Worm (Caenorhabditis elegans) whole organism, L4 larva: Measurements from ENCODE around the gene C05C10.7.

ENCODE experiments used
- F37D6.2 ChIP-seq: sonication (generic microtip); optimal IDR thresholded peaks from 2 replicates; lab custom pipeline; 2016; ENCODE audit warnings: mild to moderate bottlenecking, missing genetic modification characterization, missing compliant biosample characterization
- F44E2.7 ChIP-seq: fragments of 200-800 bp; sonication (Bioruptor generic); IDR thresholded peaks from 2 replicates; pipeline ENCODE4 v2.1.2; 2022; ENCODE audit warnings: missing genetic modification characterization, missing compliant biosample characterization
- T20F7.1 ChIP-seq: fragments of 200-800 bp; sonication (Bioruptor generic); optimal IDR thresholded peaks from 2 replicates; lab custom pipeline; 2018; ENCODE audit warnings: mild to moderate bottlenecking, missing genetic modification characterization, missing compliant biosample characterization
- T26A8.4 ChIP-seq: fragments of 200-800 bp; sonication (Bioruptor generic); IDR thresholded peaks from 2 replicates; pipeline ENCODE4 v1.3.6; 2022; ENCODE audit warnings: missing genetic modification characterization, missing compliant biosample characterization
- Y105C5A.15 ChIP-seq: fragments of 200-800 bp; sonication (Bioruptor generic); IDR thresholded peaks from 2 replicates; pipeline ENCODE4 v1.3.6; 2022; ENCODE audit warnings: missing genetic modification characterization, missing compliant biosample characterization
- ZK546.5 ChIP-seq, 2 experiments: sonication (generic microtip); optimal IDR thresholded peaks; 2 replicates each; lab custom pipeline; 2017; ENCODE audit warnings: missing biosample characterization in 2 of 2, missing genetic modification characterization in 2 of 2
- aha-1 ChIP-seq: fragments of 150-350 bp; peaks from one replicate; lab custom pipeline; 2014; ENCODE audit warnings: missing biosample characterization, missing genetic modification characterization
- arid-1 ChIP-seq: fragments of 200-800 bp; sonication (Bioruptor generic); conservative IDR thresholded peaks from 2 replicates; pipeline ENCODE4 v1.3.6; 2022; ENCODE audit warnings: missing genetic modification reagents, missing genetic modification characterization, missing compliant biosample characterization
- attf-4 ChIP-seq: sonication (generic microtip); optimal IDR thresholded peaks from 3 replicates; lab custom pipeline; 2017; ENCODE audit warnings: missing biosample characterization, missing genetic modification characterization
- ceh-20 ChIP-seq: fragments of 200-800 bp; sonication (Bioruptor generic); IDR thresholded peaks from 2 replicates; pipeline ENCODE4 v1.3.6; 2022; ENCODE audit warnings: missing genetic modification reagents, missing genetic modification characterization, missing compliant biosample characterization
- ceh-28 ChIP-seq: fragments of 150-350 bp; optimal IDR thresholded peaks from 2 replicates; lab custom pipeline; 2014; ENCODE audit warnings: missing biosample characterization, missing genetic modification reagents, missing genetic modification characterization
- ceh-82 ChIP-seq: sonication (generic microtip); optimal IDR thresholded peaks from 2 replicates; lab custom pipeline; 2017; ENCODE audit warnings: missing biosample characterization, missing genetic modification characterization
- ces-1 ChIP-seq: fragments of 150-350 bp; sonication (generic microtip); optimal IDR thresholded peaks from 4 replicates; lab custom pipeline; 2014; ENCODE audit warnings: missing biosample characterization, missing genetic modification reagents, missing genetic modification characterization
- cey-2 ChIP-seq: sonication (generic microtip); optimal IDR thresholded peaks from 3 replicates; lab custom pipeline; 2017; ENCODE audit warnings: missing genetic modification characterization, mild to moderate bottlenecking, missing compliant biosample characterization, antibody characterized with exemption, borderline replicate concordance; ENCODE audit not compliant: insufficient read depth
- daf-19 ChIP-seq: fragments of 200-800 bp; sonication (Bioruptor generic); conservative IDR thresholded peaks from 2 replicates; pipeline ENCODE4 v1.3.6; 2022; ENCODE audit warnings: missing genetic modification characterization, missing compliant biosample characterization
- dmd-8 ChIP-seq: fragments of 200-800 bp; sonication (Bioruptor generic); IDR thresholded peaks from 2 replicates; pipeline ENCODE4 v1.3.6; 2022; ENCODE audit warnings: missing genetic modification characterization, missing compliant biosample characterization
- dpl-1 ChIP-seq: fragments of 150-350 bp; optimal IDR thresholded peaks from 2 replicates; lab custom pipeline; 2014; ENCODE audit warnings: missing biosample characterization, missing genetic modification reagents, missing genetic modification characterization
- duxl-1 ChIP-seq: sonication (generic microtip); optimal IDR thresholded peaks from 2 replicates; lab custom pipeline; 2016; ENCODE audit warnings: mild to moderate bottlenecking, missing genetic modification characterization, moderate library complexity, missing compliant biosample characterization; ENCODE audit not compliant: poor library complexity
- fkh-10 ChIP-seq: fragments of 150-350 bp; optimal IDR thresholded peaks from 2 replicates; lab custom pipeline; 2014; ENCODE audit warnings: missing biosample characterization, missing genetic modification reagents, missing genetic modification characterization
- fos-1 ChIP-seq: fragments of 150-350 bp; optimal IDR thresholded peaks from 2 replicates; lab custom pipeline; 2014; ENCODE audit warnings: missing biosample characterization, missing genetic modification characterization
- gei-8 ChIP-seq: fragments of 200-800 bp; sonication (Bioruptor generic); optimal IDR thresholded peaks from 2 replicates; lab custom pipeline; 2018; ENCODE audit warnings: mild to moderate bottlenecking, missing genetic modification characterization, missing compliant biosample characterization
- hmg-1.1 ChIP-seq: fragments of 200-800 bp; sonication (Bioruptor generic); IDR thresholded peaks from 2 replicates; pipeline ENCODE4 v1.3.6; 2022; ENCODE audit warnings: missing genetic modification reagents, missing genetic modification characterization, missing compliant biosample characterization
- jun-1 ChIP-seq: fragments of 150-350 bp; optimal IDR thresholded peaks from 2 replicates; lab custom pipeline; 2014; ENCODE audit warnings: missing biosample characterization, missing genetic modification reagents, missing genetic modification characterization
- lin-1 ChIP-seq: fragments of 200-800 bp; sonication (Bioruptor generic); IDR thresholded peaks from 2 replicates; pipeline ENCODE4 v1.3.6; 2022; ENCODE audit warnings: missing genetic modification reagents, missing genetic modification characterization, missing compliant biosample characterization
- lin-13 ChIP-seq: fragments of 150-350 bp; optimal IDR thresholded peaks from 2 replicates; lab custom pipeline; 2014; ENCODE audit warnings: missing biosample characterization, missing genetic modification reagents, missing genetic modification characterization
- lin-15B ChIP-seq: fragments of 150-350 bp; sonication (generic microtip); optimal IDR thresholded peaks from 3 replicates; lab custom pipeline; 2014; ENCODE audit warnings: missing biosample characterization, missing genetic modification characterization
- lir-3 ChIP-seq: sonication (generic microtip); optimal IDR thresholded peaks from 2 replicates; lab custom pipeline; 2016; ENCODE audit warnings: mild to moderate bottlenecking, missing genetic modification characterization, missing compliant biosample characterization
- lsy-2 ChIP-seq, 2 experiments: fragments of 150-350 bp in 1 of 2; sonication (generic microtip) in 1 of 2; optimal IDR thresholded peaks; 2 replicates each; lab custom pipeline; 2014 to 2017; ENCODE audit warnings: missing biosample characterization in 2 of 2, missing genetic modification characterization in 2 of 2
- madf-5 ChIP-seq, 2 experiments: fragments of 200-800 bp; sonication (Bioruptor generic); IDR thresholded peaks; 2 replicates each; pipeline ENCODE4 v1.3.6; 2022; ENCODE audit warnings: missing compliant biosample characterization in 2 of 2, missing genetic modification characterization in 2 of 2
- madf-9 ChIP-seq: fragments of 200-800 bp; sonication (Bioruptor generic); conservative IDR thresholded peaks from 2 replicates; pipeline ENCODE4 v1.3.6; 2022; ENCODE audit warnings: missing genetic modification reagents, missing genetic modification characterization, missing compliant biosample characterization
- mdt-29 ChIP-seq: fragments of 200-800 bp; sonication (Bioruptor generic); IDR thresholded peaks from 2 replicates; pipeline ENCODE4 v1.3.6; 2022; ENCODE audit warnings: missing genetic modification reagents, missing genetic modification characterization, missing compliant biosample characterization
- mep-1 ChIP-seq: fragments of 150-350 bp; sonication (generic microtip); optimal IDR thresholded peaks from 3 replicates; lab custom pipeline; 2014; ENCODE audit warnings: missing biosample characterization, missing genetic modification characterization
- mes-2 ChIP-seq: sonication (generic microtip); optimal IDR thresholded peaks from 2 replicates; lab custom pipeline; 2016; ENCODE audit warnings: missing genotype, mild to moderate bottlenecking, missing genetic modification characterization, missing compliant biosample characterization; ENCODE audit not compliant: poor library complexity, severe bottlenecking
- mxl-3 ChIP-seq: fragments of 200-800 bp; sonication (Bioruptor generic); optimal IDR thresholded peaks from 2 replicates; lab custom pipeline; 2018; ENCODE audit warnings: mild to moderate bottlenecking, missing genetic modification characterization, missing compliant biosample characterization
- nhr-102 ChIP-seq: sonication (generic microtip); optimal IDR thresholded peaks from 2 replicates; lab custom pipeline; 2016; ENCODE audit warnings: mild to moderate bottlenecking, missing genetic modification characterization, moderate library complexity, missing compliant biosample characterization
- nhr-111 ChIP-seq: fragments of 200-800 bp; sonication (Bioruptor generic); optimal IDR thresholded peaks from 2 replicates; lab custom pipeline; 2018; ENCODE audit warnings: mild to moderate bottlenecking, missing genetic modification characterization, missing compliant biosample characterization
- nhr-42 ChIP-seq: fragments of 200-800 bp; sonication (Bioruptor generic); IDR thresholded peaks from 2 replicates; pipeline ENCODE4 v1.3.6; 2022; ENCODE audit warnings: missing genetic modification characterization, missing compliant biosample characterization
- nhr-6 ChIP-seq: fragments of 150-350 bp; optimal IDR thresholded peaks from 2 replicates; lab custom pipeline; 2014; ENCODE audit warnings: missing biosample characterization, missing genetic modification characterization
- rbr-2 ChIP-seq: sonication (generic microtip); optimal IDR thresholded peaks from 2 replicates; lab custom pipeline; 2016; ENCODE audit warnings: missing genotype, missing genetic modification characterization, missing compliant biosample characterization
- sdz-12 ChIP-seq: fragments of 200-800 bp; sonication (Bioruptor generic); optimal IDR thresholded peaks from 2 replicates; lab custom pipeline; 2018; ENCODE audit warnings: mild to moderate bottlenecking, missing genetic modification characterization, missing compliant biosample characterization
- snpc-1.2 ChIP-seq: fragments of 200-800 bp; sonication (Bioruptor generic); IDR thresholded peaks from 2 replicates; pipeline ENCODE4 v1.3.6; 2022; ENCODE audit warnings: missing genetic modification reagents, missing genetic modification characterization, missing compliant biosample characterization
- spr-1 ChIP-seq: sonication (generic microtip); optimal IDR thresholded peaks from 2 replicates; lab custom pipeline; 2016; ENCODE audit warnings: mild to moderate bottlenecking, missing genetic modification characterization, missing compliant biosample characterization
- spr-3 ChIP-seq: fragments of 200-800 bp; sonication (Bioruptor generic); optimal IDR thresholded peaks from 2 replicates; lab custom pipeline; 2018; ENCODE audit warnings: mild to moderate bottlenecking, missing genetic modification characterization, missing compliant biosample characterization
- tag-97 ChIP-seq: fragments of 200-800 bp; sonication (Bioruptor generic); IDR thresholded peaks from 2 replicates; pipeline ENCODE4 v1.3.6; 2022; ENCODE audit warnings: missing genetic modification characterization, missing compliant biosample characterization
- unc-39 ChIP-seq: sonication (generic microtip); optimal IDR thresholded peaks from 2 replicates; lab custom pipeline; 2017; ENCODE audit warnings: missing biosample characterization, missing genetic modification characterization
- unc-62 ChIP-seq, 3 experiments: fragments of 150-350 bp in 1 of 3; sonication (generic microtip); optimal IDR thresholded peaks in 2 of 3; peaks in 1 of 3; 1 replicate in 1 of 3; 2 replicates in 2 of 3; lab custom pipeline; 2014 to 2017; ENCODE audit warnings: missing biosample characterization in 3 of 3, missing genetic modification characterization in 3 of 3, missing genetic modification reagents in 3 of 3, missing genotype in 1 of 3
- vab-7 ChIP-seq: fragments of 200-800 bp; sonication (Bioruptor generic); IDR thresholded peaks from 2 replicates; pipeline ENCODE4 v1.3.6; 2022; ENCODE audit warnings: missing genetic modification reagents, missing genetic modification characterization, missing compliant biosample characterization
- zag-1 ChIP-seq: fragments of 150-350 bp; optimal IDR thresholded peaks from 2 replicates; lab custom pipeline; 2014; ENCODE audit warnings: missing biosample characterization, missing genetic modification characterization
- zfp-2 ChIP-seq: sonication (generic microtip); optimal IDR thresholded peaks from 2 replicates; lab custom pipeline; 2016; ENCODE audit warnings: mild to moderate bottlenecking, missing genetic modification characterization, missing compliant biosample characterization
- zip-11 ChIP-seq: fragments of 200-800 bp; sonication (Bioruptor generic); IDR thresholded peaks from 2 replicates; pipeline ENCODE4 v1.3.6; 2022; ENCODE audit warnings: missing genetic modification characterization, missing compliant biosample characterization
- ztf-11 ChIP-seq: fragments of 150-350 bp; optimal IDR thresholded peaks from 2 replicates; lab custom pipeline; 2014; ENCODE audit warnings: missing biosample characterization, missing genetic modification characterization
- ztf-7 ChIP-seq: fragments of 150-350 bp; optimal IDR thresholded peaks from 2 replicates; lab custom pipeline; 2014; ENCODE audit warnings: missing biosample characterization, missing genetic modification characterization

Gene C05C10.7

ce11 chrII:9940430-9940829, 1.7 kb upstream of the C05C10.7 start, which contains the start of gene ufd-3 (continued):
- TF ChIP-seq ztf-7 (no peak), zfp-2 (tag; lab: Kevin White, UChicago) (no peak), duxl-1 (tag; lab: Kevin White, UChicago) (peak; percentile 6), tag-97 (GFP tag; lab: Robert Waterston, UW) (no peak), mdt-29 (GFP tag; lab: Robert Waterston, UW) (no peak), T26A8.4 (0 out of 2 replicates have a peak, but pooled peaks have one; percentile 57), fkh-10 (GFP tag; lab: Kevin White, UChicago) (peak; percentile 51), lin-1 (GFP tag; lab: Robert Waterston, UW) (no peak), spr-1 (tag; lab: Kevin White, UChicago) (no peak), nhr-111 (GFP tag; lab: Kevin White, UChicago) (no peak), unc-39 (no peak), zip-11 (no peak), lir-3 (tag; lab: Kevin White, UChicago) (no peak), dmd-8 (no peak), lsy-2 (tag; optimal IDR thresholded peaks at IDR 0.05; lab: Kevin White, UChicago) (peak; percentile 38 to 92), unc-62 (GFP tag; optimal IDR thresholded peaks at IDR 0.05 in 1 of 2; lab: Kevin White, UChicago) (peak in 1 of 2 experiments; percentile 89), unc-62 (tag; optimal IDR thresholded peaks at IDR 0.05; lab: Kevin White, UChicago) (no peak), aha-1 (tag; lab: Kevin White, UChicago) (peak; percentile 98), lin-15B (tag; lab: Kevin White, UChicago) (peak; percentile 5), spr-3 (no peak), F44E2.7 (GFP tag; lab: Robert Waterston, UW) (no peak), ceh-20 (0 out of 2 replicates have a peak, but pooled peaks have one; percentile 18), cey-2 (no peak), nhr-6 (tag; lab: Kevin White, UChicago) (peak; percentile 80), F37D6.2 (tag; lab: Kevin White, UChicago) (peak; percentile 55), fos-1 (tag; lab: Kevin White, UChicago) (no peak), nhr-42 (no peak), Y105C5A.15 (GFP tag; lab: Robert Waterston, UW) (no peak), madf-5 (GFP tag; IDR thresholded peaks at IDR 0.05; lab: Robert Waterston, UW) (peak in 1 of 2 experiments; percentile 14; a peak in 1 of 4 replicates), zag-1 (no peak), ceh-82 (no peak), mxl-3 (GFP tag; lab: Kevin White, UChicago) (peak; percentile 61), dpl-1 (peak; percentile 98), mes-2 (tag; lab: Kevin White, UChicago) (peak; percentile 99), ZK546.5 (tag; optimal IDR thresholded peaks at IDR 0.05; lab: Kevin White, UChicago) (no peak), madf-9 (peak; percentile 61; the same call in 1 of the 2 replicates)

- TF ChIP-seq daf-19 (GFP tag; lab: Robert Waterston, UW) = no peak
- TF ChIP-seq T20F7.1 (GFP tag; lab: Kevin White, UChicago) = peak; percentile 76
- TF ChIP-seq T26A8.4 = peak; percentile 30; the same call in 1 of the 2 replicates
- TF ChIP-seq attf-4 (tag; lab: Kevin White, UChicago) = no peak
- no peak for TF ChIP-seq ces-1 (GFP tag; lab: Kevin White, UChicago)
- peak; percentile 90 for TF ChIP-seq mep-1 (tag; lab: Kevin White, UChicago)
- TF ChIP-seq rbr-2 (tag; lab: Kevin White, UChicago) = no peak
- no peak for TF ChIP-seq ceh-28 (tag; lab: Kevin White, UChicago)
- TF ChIP-seq sdz-12 (GFP tag; lab: Kevin White, UChicago) = no peak
- no peak for TF ChIP-seq gei-8 (GFP tag; lab: Kevin White, UChicago)
- 0 out of 2 replicates have a peak, but pooled peaks have one; percentile 24 for TF ChIP-seq arid-1 (GFP tag; lab: Robert Waterston, UW)
- TF ChIP-seq nhr-6 (tag; lab: Kevin White, UChicago) = peak; percentile 12
- TF ChIP-seq ceh-20 = peak; percentile 21; the same call in 1 of the 2 replicates
- TF ChIP-seq lir-3 (tag; lab: Kevin White, UChicago) = no peak
- no peak for TF ChIP-seq vab-7 (GFP tag; lab: Robert Waterston, UW)
- peak; percentile 75 for TF ChIP-seq lin-13 (GFP tag; lab: Kevin White, UChicago)
- no peak for TF ChIP-seq lin-15B (tag; lab: Kevin White, UChicago)
- no peak for TF ChIP-seq jun-1 (tag; lab: Kevin White, UChicago)
- peak; percentile 53; the same call in 1 of the 2 replicates for TF ChIP-seq hmg-1.1
- TF ChIP-seq snpc-1.2 = no peak
- no peak for TF ChIP-seq ztf-11
- peak; percentile 73 for TF ChIP-seq nhr-102 (tag; lab: Kevin White, UChicago)
These were observed 1.2 kb downstream of the C05C10.7 start for ce11 chrII:9937611-9938010.
